Fruit fly (Drosophila melanogaster): Measurements from ENCODE around the gene CAHbeta.

The CAHbeta gene

dm6 chr3R:8980776-8981165 lies at the start of gene CAHbeta:
CAHbeta (plus strand) TSS chr3R:8980860.
- TF ChIP-seq CG8478 (optimal IDR thresholded peaks at IDR 0.05) (no peak), CTCF (optimal IDR thresholded peaks at IDR 0.05) (no peak)

dm6 chr3R:8931064-8931419 lies 49.6 kb upstream of the CAHbeta start:
- TF ChIP-seq CTCF (optimal IDR thresholded peaks at IDR 0.05) (peak in 1 of 2 experiments; percentile 28), CG8478 (optimal IDR thresholded peaks at IDR 0.05) (no peak)

dm6 chr3R:8931777-8932345 lies 48.8 kb upstream of the CAHbeta start, which contains the start of gene pyd:
pyd (minus strand) TSS chr3R:8931896.
- TF ChIP-seq CG8478 (optimal IDR thresholded peaks at IDR 0.05) (no peak), CTCF (optimal IDR thresholded peaks at IDR 0.05) (peak in 1 of 2 experiments; percentile 37)

- TF ChIP-seq CG8478 (optimal IDR thresholded peaks at IDR 0.05) (no peak), CTCF (optimal IDR thresholded peaks at IDR 0.05) (no peak)
Observed at dm6 chr3R:8932741-8933140, 47.9 kb upstream of the CAHbeta start.

dm6 chr3R:8934930-8935329 lies 45.7 kb upstream of the CAHbeta start, which contains the start of gene osk:
osk (plus strand) TSS chr3R:8935126.
- TF ChIP-seq CG8478 (optimal IDR thresholded peaks at IDR 0.05) (no peak), CTCF (optimal IDR thresholded peaks at IDR 0.05) (no peak)

- TF ChIP-seq CG8478 (optimal IDR thresholded peaks at IDR 0.05) (no peak), CTCF (optimal IDR thresholded peaks at IDR 0.05) (no peak)
Observed at dm6 chr3R:8938494-8939404, 41.9 kb upstream of the CAHbeta start, which contains the start of gene ScsbetaA. ScsbetaA (plus strand) TSS chr3R:8938724.

- TF ChIP-seq CTCF (optimal IDR thresholded peaks at IDR 0.05) (no peak), CG8478 (optimal IDR thresholded peaks at IDR 0.05) (no peak)
Observed at dm6 chr3R:8939750-8940149, 40.9 kb upstream of the CAHbeta start.

dm6 chr3R:8944866-8945265 lies 35.8 kb upstream of the CAHbeta start, which contains the start of gene CG11964:
CG11964 (minus strand) TSS chr3R:8945020.
- TF ChIP-seq CG8478 (optimal IDR thresholded peaks at IDR 0.05) = no peak
- TF ChIP-seq CTCF (optimal IDR thresholded peaks at IDR 0.05) = peak; percentile 8 to 66

dm6 chr3R:8945502-8946324 lies 34.9 kb upstream of the CAHbeta start:
- TF ChIP-seq CTCF (optimal IDR thresholded peaks at IDR 0.05) = no peak
- TF ChIP-seq CG8478 (optimal IDR thresholded peaks at IDR 0.05) = no peak

dm6 chr3R:8946429-8946828 lies 34.2 kb upstream of the CAHbeta start:
- no peak for TF ChIP-seq CG8478 (optimal IDR thresholded peaks at IDR 0.05)
- TF ChIP-seq CTCF (optimal IDR thresholded peaks at IDR 0.05) = no peak

- TF ChIP-seq CTCF (optimal IDR thresholded peaks at IDR 0.05) (no peak), CG8478 (optimal IDR thresholded peaks at IDR 0.05) (no peak)
Observed at dm6 chr3R:8947757-8948428, 32.8 kb upstream of the CAHbeta start.

dm6 chr3R:8948855-8949254 lies 31.8 kb upstream of the CAHbeta start:
- TF ChIP-seq CTCF (optimal IDR thresholded peaks at IDR 0.05) (no peak), CG8478 (optimal IDR thresholded peaks at IDR 0.05) (no peak)

- TF ChIP-seq CG8478 (optimal IDR thresholded peaks at IDR 0.05) = no peak
- TF ChIP-seq CTCF (optimal IDR thresholded peaks at IDR 0.05) = no peak
Observed at dm6 chr3R:8949334-8950066, 31.2 kb upstream of the CAHbeta start.
